Fruit fly (Drosophila melanogaster): ENCODE results near the gene CG3345.

The CG3345 gene

dm6 chr2L:223351-223750 is 45.5 kb upstream of the CG3345 start (continued):
- TF ChIP-seq CG11085 (GFP tag; IDR thresholded peaks at IDR 0.05) (peak; percentile 58; the same call in 1 of the 2 replicates), nau (GFP tag; optimal IDR thresholded peaks at IDR 0.05) (peak; percentile 76), CG10431 (GFP tag; optimal IDR thresholded peaks at IDR 0.05) (no peak), Sox100B (GFP tag; optimal IDR thresholded peaks at IDR 0.05) (peak; percentile 85), CG10366 (GFP tag; IDR thresholded peaks at IDR 0.05) (peak; percentile 87), Hey (tag; optimal IDR thresholded peaks at IDR 0.05) (no peak), Bdp1 (GFP tag; optimal IDR thresholded peaks at IDR 0.05) (peak; percentile 73), CG15601 (tag; optimal IDR thresholded peaks at IDR 0.05) (peak; percentile 81), CG12236 (GFP tag; optimal IDR thresholded peaks at IDR 0.05) (peak; percentile 84), cg (GFP tag; optimal IDR thresholded peaks at IDR 0.05) (no peak), CG6765 (GFP tag; optimal IDR thresholded peaks at IDR 0.05) (peak; percentile 4), CG16863 (GFP tag; optimal IDR thresholded peaks at IDR 0.05) (peak; percentile 89), TFAM (GFP tag; optimal IDR thresholded peaks at IDR 0.05) (peak; percentile 36), nerfin-2 (GFP tag; IDR thresholded peaks at IDR 0.05; ENCODE audit: partially characterized antibody) (no peak), mld (GFP tag; IDR thresholded peaks at IDR 0.05; ENCODE audit: partially characterized antibody) (no peak), twi (tag; optimal IDR thresholded peaks at IDR 0.05) (peak; percentile 11), Six4 (GFP tag; optimal IDR thresholded peaks at IDR 0.05) (peak; percentile 85), CG9437 (GFP tag; optimal IDR thresholded peaks at IDR 0.05) (peak; percentile 74), Sox102F (GFP tag; optimal IDR thresholded peaks at IDR 0.05) (peak; percentile 91), CG34224 (GFP tag; IDR thresholded peaks at IDR 0.05; ENCODE audit: partially characterized antibody) (no peak), caup (GFP tag; optimal IDR thresholded peaks at IDR 0.05; ENCODE audit: severe bottlenecking) (peak; percentile 76), tna (GFP tag; IDR thresholded peaks at IDR 0.05; ENCODE audit: partially characterized antibody) (no peak), Rx (GFP tag; IDR thresholded peaks at IDR 0.05) (peak; percentile 93), Kr (GFP tag; optimal IDR thresholded peaks at IDR 0.05) (no peak), Mes4 (GFP tag; optimal IDR thresholded peaks at IDR 0.05) (peak; percentile 79), disco-r (GFP tag; optimal IDR thresholded peaks at IDR 0.05) (peak; percentile 73), jumu (GFP tag; optimal IDR thresholded peaks at IDR 0.05) (peak; percentile 79), inv (GFP tag; IDR thresholded peaks at IDR 0.05; ENCODE audit: partially characterized antibody) (no peak), CG18011 (GFP tag; optimal IDR thresholded peaks at IDR 0.05) (peak; percentile 67), CTCF (GFP tag; optimal IDR thresholded peaks at IDR 0.05) (peak; percentile 3), CG6683 (GFP tag; optimal IDR thresholded peaks at IDR 0.05) (peak; percentile 43), YL-1 (GFP tag; optimal IDR thresholded peaks at IDR 0.05) (no peak), insv (GFP tag; optimal IDR thresholded peaks at IDR 0.05) (peak in 1 of 2 experiments; percentile 70), toy (GFP tag; IDR thresholded peaks at IDR 0.05) (peak; percentile 49; the same call in 1 of the 2 replicates), cad (GFP tag; optimal IDR thresholded peaks at IDR 0.05) (peak; percentile 46), ken (GFP tag; IDR thresholded peaks at IDR 0.05) (peak; percentile 90), HLHmδ (GFP tag; optimal IDR thresholded peaks at IDR 0.05) (no peak), ara (GFP tag; IDR thresholded peaks at IDR 0.05) (peak; percentile 94), gsb-n (tag; optimal IDR thresholded peaks at IDR 0.05) (peak; percentile 89), Meics (GFP tag; optimal IDR thresholded peaks at IDR 0.05) (peak; percentile 65), CG3163 (GFP tag; optimal IDR thresholded peaks at IDR 0.05) (peak; percentile 38), shn (GFP tag; optimal IDR thresholded peaks at IDR 0.05) (peak; percentile 74), psq (GFP tag; optimal IDR thresholded peaks at IDR 0.05) (peak; percentile 40), CG13624 (GFP tag; optimal IDR thresholded peaks at IDR 0.05) (peak; percentile 73), dysf (GFP tag; IDR thresholded peaks at IDR 0.05) (peak; percentile 86), CG7839 (tag; optimal IDR thresholded peaks at IDR 0.05) (peak; percentile 84), CG10209 (GFP tag; optimal IDR thresholded peaks at IDR 0.05) (peak; percentile 87), seq (GFP tag; IDR thresholded peaks at IDR 0.05) (peak; percentile 86), ab (GFP tag; optimal IDR thresholded peaks at IDR 0.05) (peak; percentile 63), bbx (GFP tag; IDR thresholded peaks at IDR 0.05; ENCODE audit: partially characterized antibody) (no peak), CG7745 (tag; optimal IDR thresholded peaks at IDR 0.05) (no peak)
